Fruit fly (Drosophila melanogaster) whole organism, embryonic: ENCODE measurements around the gene CG13894.

Source experiments
- ATbp ChIP-seq: fragments of 200-800 bp; sonication (Bioruptor generic); optimal IDR thresholded peaks from 2 replicates; lab custom pipeline; 2017; ENCODE audit warnings: missing biosample characterization, mild to moderate bottlenecking, missing genetic modification characterization, missing genetic modification reagents
- BEAF-32 ChIP-seq: fragments of 200-800 bp; sonication (Bioruptor generic); optimal IDR thresholded peaks from 3 replicates; lab custom pipeline; 2017; ENCODE audit warnings: missing biosample characterization, missing genetic modification characterization, mild to moderate bottlenecking, moderate library complexity, missing genetic modification reagents
- CG11398 ChIP-seq: fragments of 200-800 bp; sonication (Bioruptor generic); optimal IDR thresholded peaks from 2 replicates; lab custom pipeline; 2016; ENCODE audit warnings: missing biosample characterization, missing genetic modification characterization
- CG1529 ChIP-seq: fragments of 200-800 bp; sonication (Bioruptor generic); optimal IDR thresholded peaks from 3 replicates; lab custom pipeline; 2018; ENCODE audit warnings: missing biosample characterization, missing genetic modification characterization
- CG15696 ChIP-seq: fragments of 200-800 bp; sonication (Bioruptor generic); optimal IDR thresholded peaks from 2 replicates; lab custom pipeline; 2019; ENCODE audit warnings: missing biosample characterization, mild to moderate bottlenecking, missing genetic modification characterization, moderate library complexity
- CG17385 ChIP-seq: fragments of 200-800 bp; sonication (Bioruptor generic); optimal IDR thresholded peaks from 3 replicates; lab custom pipeline; 2018; ENCODE audit warnings: missing biosample characterization, mild to moderate bottlenecking, missing genetic modification characterization
- CG17912 ChIP-seq: fragments of 200-800 bp; sonication (Bioruptor generic); optimal IDR thresholded peaks from 2 replicates; lab custom pipeline; 2018; ENCODE audit warnings: missing biosample characterization, mild to moderate bottlenecking, missing genetic modification characterization
- CG1792 ChIP-seq: fragments of 200-800 bp; sonication (Bioruptor generic); optimal IDR thresholded peaks from 2 replicates; lab custom pipeline; 2016; ENCODE audit warnings: missing biosample characterization, missing genetic modification characterization
- CG2129 ChIP-seq: fragments of 200-800 bp; sonication (Bioruptor generic); IDR thresholded peaks from 2 replicates; pipeline ENCODE4 v1.3.6; 2022; ENCODE audit warnings: missing biosample characterization, missing genetic modification characterization; ENCODE audit not compliant: partially characterized antibody
- CG2199 ChIP-seq: fragments of 200-800 bp; sonication (Bioruptor generic); IDR thresholded peaks from 3 replicates; pipeline ENCODE4 v1.3.6; 2022; ENCODE audit warnings: missing biosample characterization, missing genetic modification characterization
- CG2889 ChIP-seq: fragments of 200-800 bp; sonication (Bioruptor generic); IDR thresholded peaks from 3 replicates; pipeline ENCODE4 v1.3.6; 2022; ENCODE audit warnings: missing biosample characterization, missing genetic modification characterization
- CG3281 ChIP-seq: fragments of 200-800 bp; sonication (Bioruptor generic); optimal IDR thresholded peaks from 3 replicates; lab custom pipeline; 2017; ENCODE audit warnings: missing biosample characterization, mild to moderate bottlenecking, missing genetic modification characterization
- CG33213 ChIP-seq: fragments of 200-800 bp; sonication (Bioruptor generic); optimal IDR thresholded peaks from 3 replicates; lab custom pipeline; 2016; ENCODE audit warnings: missing biosample characterization, missing genetic modification characterization
- CG3407 ChIP-seq: fragments of 200-800 bp; sonication (Bioruptor generic); optimal IDR thresholded peaks from 2 replicates; lab custom pipeline; 2018; ENCODE audit warnings: missing biosample characterization, mild to moderate bottlenecking, missing genetic modification characterization
- CG3726 ChIP-seq: fragments of 200-800 bp; sonication (Bioruptor generic); IDR thresholded peaks from 3 replicates; pipeline ENCODE4, ENCODE4 v1.3.6; 2022; ENCODE audit warnings: missing biosample characterization, missing genetic modification characterization
- CG5953 ChIP-seq: fragments of 200-800 bp; sonication (Bioruptor generic); IDR thresholded peaks from 2 replicates; pipeline ENCODE4 v1.3.6; 2022; ENCODE audit warnings: missing biosample characterization, missing genetic modification characterization
- CG7556 ChIP-seq: fragments of 200-800 bp; sonication (Bioruptor generic); optimal IDR thresholded peaks from 2 replicates; lab custom pipeline; 2017; ENCODE audit warnings: missing biosample characterization, mild to moderate bottlenecking, missing genetic modification characterization
- CG9609 ChIP-seq: fragments of 200-800 bp; sonication (Bioruptor generic); optimal IDR thresholded peaks from 3 replicates; lab custom pipeline; 2016; ENCODE audit warnings: missing biosample characterization, missing genetic modification characterization
- Dek ChIP-seq: fragments of 200-800 bp; sonication (Bioruptor generic); optimal IDR thresholded peaks from 3 replicates; lab custom pipeline; 2019; ENCODE audit warnings: missing biosample characterization, mild to moderate bottlenecking, missing genetic modification characterization, moderate library complexity
- Doc2 ChIP-seq: fragments of 200-800 bp; sonication (Bioruptor generic); IDR thresholded peaks from 2 replicates; pipeline ENCODE4 v1.3.6; 2022; ENCODE audit warnings: missing biosample characterization, missing genetic modification characterization
- Fer3 ChIP-seq: fragments of 200-800 bp; sonication (Bioruptor generic); optimal IDR thresholded peaks from 2 replicates; lab custom pipeline; 2018; ENCODE audit warnings: missing biosample characterization, mild to moderate bottlenecking, missing genetic modification characterization, moderate library complexity
- HLH54F ChIP-seq: fragments of 200-800 bp; sonication (Bioruptor generic); optimal IDR thresholded peaks from 3 replicates; lab custom pipeline; 2016; ENCODE audit warnings: missing biosample characterization, missing genetic modification characterization
- HmgZ ChIP-seq: fragments of 200-800 bp; sonication (Bioruptor generic); optimal IDR thresholded peaks from 2 replicates; lab custom pipeline; 2018; ENCODE audit warnings: missing biosample characterization, mild to moderate bottlenecking, missing genetic modification characterization
- Hmr ChIP-seq: fragments of 200-800 bp; sonication (Bioruptor generic); optimal IDR thresholded peaks from 3 replicates; lab custom pipeline; 2017; ENCODE audit warnings: mild to moderate bottlenecking, missing biosample characterization, missing genetic modification reagents, missing genetic modification characterization
- Hmx ChIP-seq: fragments of 200-800 bp; sonication (Bioruptor generic); optimal IDR thresholded peaks from 2 replicates; lab custom pipeline; 2016; ENCODE audit warnings: missing biosample characterization, missing genetic modification characterization
- Lpt ChIP-seq: fragments of >200 bp; optimal IDR thresholded peaks from 2 replicates; lab custom pipeline; 2018; ENCODE audit warnings: missing biosample characterization, missing genetic modification characterization
- Med ChIP-seq: fragments of 200-800 bp; sonication (Bioruptor generic); peaks from one replicate; lab custom pipeline; 2016; ENCODE audit warnings: missing biosample characterization, missing genetic modification characterization, mild to moderate bottlenecking, inconsistent platforms, moderate library complexity
- Oli ChIP-seq: fragments of 200-800 bp; sonication (Bioruptor generic); optimal IDR thresholded peaks from 2 replicates; lab custom pipeline; 2018; ENCODE audit warnings: missing biosample characterization, mild to moderate bottlenecking, missing genetic modification characterization, moderate library complexity
- Ravus ChIP-seq: fragments of 200-800 bp; sonication (Bioruptor generic); IDR thresholded peaks from 2 replicates; pipeline ENCODE4 v1.3.6; 2022; ENCODE audit warnings: missing biosample characterization, missing genetic modification characterization
- Ssrp ChIP-seq: fragments of 200-800 bp; sonication (Bioruptor generic); optimal IDR thresholded peaks from 2 replicates; lab custom pipeline; 2018; ENCODE audit warnings: missing biosample characterization, mild to moderate bottlenecking, missing genetic modification characterization, moderate library complexity
- TFAM ChIP-seq: fragments of 200-800 bp; sonication (Bioruptor generic); optimal IDR thresholded peaks from 2 replicates; lab custom pipeline; 2017; ENCODE audit warnings: missing biosample characterization, missing genetic modification characterization, inconsistent platforms
- Usf ChIP-seq: fragments of 200-800 bp; sonication (Bioruptor generic); optimal IDR thresholded peaks from 2 replicates; lab custom pipeline; 2017; ENCODE audit warnings: missing genotype, missing biosample characterization, missing genetic modification characterization
- Vsx1 ChIP-seq: fragments of 200-800 bp; sonication (Bioruptor generic); optimal IDR thresholded peaks from 2 replicates; lab custom pipeline; 2017; ENCODE audit warnings: missing biosample characterization, mild to moderate bottlenecking, missing genetic modification characterization, missing genetic modification reagents
- ase ChIP-seq: fragments of 200-800 bp; sonication (Bioruptor generic); IDR thresholded peaks from 3 replicates; pipeline ENCODE4 v1.3.6; 2022; ENCODE audit warnings: missing biosample characterization, missing genetic modification characterization
- az2 ChIP-seq: fragments of 200-800 bp; sonication (Bioruptor generic); optimal IDR thresholded peaks from 3 replicates; lab custom pipeline; 2016; ENCODE audit warnings: missing biosample characterization, missing genetic modification characterization
- bab2 ChIP-seq: fragments of 200-800 bp; sonication (Bioruptor generic); optimal IDR thresholded peaks from 2 replicates; lab custom pipeline; 2016; ENCODE audit warnings: missing biosample characterization, missing genetic modification characterization
- bigmax ChIP-seq: fragments of 200-800 bp; sonication (Bioruptor generic); optimal IDR thresholded peaks from 2 replicates; lab custom pipeline; 2018; ENCODE audit warnings: missing biosample characterization, mild to moderate bottlenecking, missing genetic modification characterization
- dm ChIP-seq: fragments of 200-800 bp; sonication (Bioruptor generic); optimal IDR thresholded peaks from 3 replicates; lab custom pipeline; 2016; ENCODE audit warnings: missing biosample characterization, missing genetic modification characterization
- ems ChIP-seq: fragments of 200-800 bp; sonication (Bioruptor generic); optimal IDR thresholded peaks from 3 replicates; lab custom pipeline; 2016; ENCODE audit warnings: missing biosample characterization, missing genetic modification characterization
- eve ChIP-seq, 2 experiments: fragments of >200 bp; optimal IDR thresholded peaks; 2 replicates each; lab custom pipeline; 2017; ENCODE audit warnings: missing biosample characterization in 2 of 2, missing genetic modification characterization in 2 of 2
- gce ChIP-seq: fragments of 200-800 bp; sonication (Bioruptor generic); IDR thresholded peaks from 3 replicates; pipeline ENCODE4 v1.3.6; 2022; ENCODE audit warnings: missing biosample characterization, missing genetic modification characterization
- gem ChIP-seq: fragments of 200-800 bp; sonication (Bioruptor generic); optimal IDR thresholded peaks from 2 replicates; lab custom pipeline; 2019; ENCODE audit warnings: missing biosample characterization, mild to moderate bottlenecking, missing genetic modification characterization, moderate library complexity
- gsb-n ChIP-seq: fragments of 200-800 bp; sonication (Bioruptor generic); optimal IDR thresholded peaks from 3 replicates; lab custom pipeline; 2018; ENCODE audit warnings: missing biosample characterization, mild to moderate bottlenecking, missing genetic modification characterization
- kah ChIP-seq: fragments of 200-800 bp; sonication (Bioruptor generic); optimal IDR thresholded peaks from 2 replicates; lab custom pipeline; 2018; ENCODE audit warnings: missing biosample characterization, mild to moderate bottlenecking, missing genetic modification characterization
- mld ChIP-seq: fragments of 200-800 bp; sonication (Bioruptor generic); IDR thresholded peaks from 3 replicates; pipeline ENCODE4 v1.3.6; 2022; ENCODE audit warnings: missing biosample characterization, missing genetic modification characterization; ENCODE audit not compliant: partially characterized antibody
- peb ChIP-seq: fragments of 200-800 bp; sonication (Bioruptor generic); IDR thresholded peaks from 2 replicates; pipeline ENCODE4 v1.3.6; 2022; ENCODE audit warnings: missing biosample characterization, missing genetic modification characterization
- pita ChIP-seq: fragments of 200-800 bp; sonication (Bioruptor generic); optimal IDR thresholded peaks from 2 replicates; lab custom pipeline; 2017; ENCODE audit warnings: missing biosample characterization, mild to moderate bottlenecking, missing genetic modification characterization
- sens-2 ChIP-seq: fragments of 200-800 bp; sonication (Bioruptor generic); IDR thresholded peaks from 2 replicates; pipeline ENCODE4 v1.3.6; 2022; ENCODE audit warnings: missing biosample characterization, missing genetic modification characterization
- tgo ChIP-seq: fragments of 200-800 bp; sonication (Bioruptor generic); IDR thresholded peaks from 3 replicates; pipeline ENCODE4 v1.3.6; 2022; ENCODE audit warnings: missing biosample characterization, missing genetic modification characterization
- yki ChIP-seq: fragments of >200 bp; optimal IDR thresholded peaks from 3 replicates; lab custom pipeline; 2018
- zf30C ChIP-seq: fragments of 200-800 bp; sonication (Bioruptor generic); optimal IDR thresholded peaks from 3 replicates; lab custom pipeline; 2018; ENCODE audit warnings: missing biosample characterization, mild to moderate bottlenecking, missing genetic modification characterization

CG13894 gene

dm6 chr3L:745222-745942, 46.4 kb upstream of the CG13894 start (continued):
- no peak for TF ChIP-seq eve (GFP tag; optimal IDR thresholded peaks at IDR 0.05; lab: Kevin White, UChicago)
- TF ChIP-seq CG11398, result no peak
- no peak for TF ChIP-seq HLH54F (GFP tag; lab: Kevin White, UChicago)
- peak; percentile 3 for TF ChIP-seq CG33213 (GFP tag; lab: Kevin White, UChicago)
- peak; percentile 76 for TF ChIP-seq gem
- no peak for TF ChIP-seq kah
- TF ChIP-seq Doc2, result no peak
- TF ChIP-seq CG3281 (GFP tag; lab: Kevin White, UChicago), result no peak
- TF ChIP-seq Dek (tag; lab: Kevin White, UChicago), result no peak
- TF ChIP-seq CG15696 (tag; lab: Kevin White, UChicago), result peak; percentile 65
- no peak for TF ChIP-seq Vsx1
- TF ChIP-seq yki (lab: Kevin White, UChicago), result no peak
- TF ChIP-seq gce (GFP tag; lab: Robert Waterston, UW), result no peak
- TF ChIP-seq Lpt (GFP tag; lab: Kevin White, UChicago), result no peak
- TF ChIP-seq zf30C (GFP tag; lab: Kevin White, UChicago), result peak; percentile 41
- no peak for TF ChIP-seq mld (GFP tag; lab: Robert Waterston, UW)
- peak; percentile 44 for TF ChIP-seq CG3407 (GFP tag; lab: Kevin White, UChicago)
- TF ChIP-seq CG17385 (GFP tag; lab: Kevin White, UChicago), result no peak
- TF ChIP-seq az2 (GFP tag; lab: Kevin White, UChicago), result peak; percentile 51
- no peak for TF ChIP-seq Fer3 (tag; lab: Kevin White, UChicago)
- no peak for TF ChIP-seq pita (GFP tag; lab: Kevin White, UChicago)
- no peak for TF ChIP-seq ase (GFP tag; lab: Robert Waterston, UW)
- no peak for TF ChIP-seq bigmax (GFP tag; lab: Kevin White, UChicago)
- no peak; the same call in 1 of the 2 replicates for TF ChIP-seq Ravus (GFP tag; lab: Robert Waterston, UW)
- TF ChIP-seq Hmr (GFP tag; lab: Kevin White, UChicago), result no peak
- TF ChIP-seq dm, result no peak
- TF ChIP-seq CG9609 (GFP tag; lab: Kevin White, UChicago), result no peak
- no peak for TF ChIP-seq CG17912
- TF ChIP-seq peb (GFP tag; lab: Robert Waterston, UW), result no peak
- peak; percentile 64 for TF ChIP-seq bab2
- peak; percentile 35; the same call in 1 of the 3 replicates for TF ChIP-seq CG2199
- peak; percentile 10 for TF ChIP-seq CG1529 (GFP tag; lab: Kevin White, UChicago)
- no peak for TF ChIP-seq CG5953
- no peak for TF ChIP-seq TFAM (GFP tag; lab: Kevin White, UChicago)
- no peak for TF ChIP-seq CG2889
- TF ChIP-seq CG7556 (GFP tag; lab: Kevin White, UChicago), result peak; percentile 50
- peak; percentile 44 for TF ChIP-seq Ssrp (tag; lab: Kevin White, UChicago)
- TF ChIP-seq Hmx (GFP tag; lab: Kevin White, UChicago), result no peak
- TF ChIP-seq BEAF-32, result no peak
- TF ChIP-seq ems (GFP tag; lab: Kevin White, UChicago), result no peak
- no peak for TF ChIP-seq sens-2 (GFP tag; lab: Robert Waterston, UW)
- peak; percentile 12 for TF ChIP-seq gsb-n (tag; lab: Kevin White, UChicago)
- TF ChIP-seq CG1792 (GFP tag; lab: Kevin White, UChicago), result no peak
- no peak for TF ChIP-seq tgo
- TF ChIP-seq CG3726 (GFP tag; lab: Robert Waterston, UW), result no peak
- TF ChIP-seq CG2129, result no peak
- no peak for TF ChIP-seq ATbp (GFP tag; lab: Kevin White, UChicago)
- TF ChIP-seq Usf (GFP tag; lab: Kevin White, UChicago), result no peak
- peak; percentile 75 for TF ChIP-seq Med
- TF ChIP-seq HmgZ, result no peak
- peak; percentile 24 for TF ChIP-seq Oli (tag; lab: Kevin White, UChicago)
